Fruit fly (Drosophila melanogaster): ENCODE results near the gene r-l.

Gene r-l

dm6 chr3R:21097631-21098117, 24.6 kb upstream of the r-l start, which contains the start of gene RhoGAP93B:
TSS of gene RhoGAP93B (minus strand) at chr3R:21097827.
- TF ChIP-seq psq (optimal IDR thresholded peaks at IDR 0.05): no peak
- TF ChIP-seq CG8478 (optimal IDR thresholded peaks at IDR 0.05): no peak
- TF ChIP-seq Dll (optimal IDR thresholded peaks at IDR 0.05): no peak
- TF ChIP-seq usp (GFP tag; optimal IDR thresholded peaks at IDR 0.05): no peak
- TF ChIP-seq EcR (GFP tag; optimal IDR thresholded peaks at IDR 0.05): no peak
- no peak for TF ChIP-seq pan (optimal IDR thresholded peaks at IDR 0.05)

- TF ChIP-seq usp (GFP tag; optimal IDR thresholded peaks at IDR 0.05) (no peak), CG8478 (optimal IDR thresholded peaks at IDR 0.05) (no peak), psq (optimal IDR thresholded peaks at IDR 0.05) (no peak), Dll (optimal IDR thresholded peaks at IDR 0.05) (no peak), EcR (GFP tag; optimal IDR thresholded peaks at IDR 0.05) (no peak), pan (optimal IDR thresholded peaks at IDR 0.05) (no peak)
Measured at dm6 chr3R:21097160-21097559, 24.0 kb upstream of the r-l start.

dm6 chr3R:21096532-21097143, 23.5 kb upstream of the r-l start:
- TF ChIP-seq usp (GFP tag; optimal IDR thresholded peaks at IDR 0.05) (no peak), CG8478 (optimal IDR thresholded peaks at IDR 0.05) (no peak), pan (optimal IDR thresholded peaks at IDR 0.05) (no peak), Dll (optimal IDR thresholded peaks at IDR 0.05) (no peak), psq (optimal IDR thresholded peaks at IDR 0.05) (no peak), EcR (GFP tag; optimal IDR thresholded peaks at IDR 0.05) (no peak)

dm6 chr3R:21094292-21094691, 21.2 kb upstream of the r-l start:
- TF ChIP-seq Dll (optimal IDR thresholded peaks at IDR 0.05) (no peak), CG8478 (optimal IDR thresholded peaks at IDR 0.05) (no peak), usp (GFP tag; optimal IDR thresholded peaks at IDR 0.05) (no peak), EcR (GFP tag; optimal IDR thresholded peaks at IDR 0.05) (no peak), psq (optimal IDR thresholded peaks at IDR 0.05) (no peak), pan (optimal IDR thresholded peaks at IDR 0.05) (no peak)

dm6 chr3R:21092829-21093228, 19.7 kb upstream of the r-l start:
- no peak for TF ChIP-seq Dll (optimal IDR thresholded peaks at IDR 0.05)
- TF ChIP-seq usp (GFP tag; optimal IDR thresholded peaks at IDR 0.05): no peak
- no peak for TF ChIP-seq CG8478 (optimal IDR thresholded peaks at IDR 0.05)
- no peak for TF ChIP-seq psq (optimal IDR thresholded peaks at IDR 0.05)
- TF ChIP-seq pan (optimal IDR thresholded peaks at IDR 0.05): no peak
- TF ChIP-seq EcR (GFP tag; optimal IDR thresholded peaks at IDR 0.05): no peak

- TF ChIP-seq EcR (GFP tag; optimal IDR thresholded peaks at IDR 0.05): no peak
- no peak for TF ChIP-seq pan (optimal IDR thresholded peaks at IDR 0.05)
- no peak for TF ChIP-seq CG8478 (optimal IDR thresholded peaks at IDR 0.05)
- no peak for TF ChIP-seq psq (optimal IDR thresholded peaks at IDR 0.05)
- no peak for TF ChIP-seq usp (GFP tag; optimal IDR thresholded peaks at IDR 0.05)
Measured at dm6 chr3R:21092036-21092435, 18.9 kb upstream of the r-l start.

dm6 chr3R:21091500-21091899, 18.4 kb upstream of the r-l start:
- TF ChIP-seq EcR (GFP tag; optimal IDR thresholded peaks at IDR 0.05) (no peak), Dll (optimal IDR thresholded peaks at IDR 0.05) (no peak), usp (GFP tag; optimal IDR thresholded peaks at IDR 0.05) (no peak), pan (optimal IDR thresholded peaks at IDR 0.05) (no peak)

dm6 chr3R:21090230-21091021, 17.3 kb upstream of the r-l start:
- TF ChIP-seq CG8478 (optimal IDR thresholded peaks at IDR 0.05) (no peak), usp (GFP tag; optimal IDR thresholded peaks at IDR 0.05) (no peak), EcR (GFP tag; optimal IDR thresholded peaks at IDR 0.05) (no peak), psq (optimal IDR thresholded peaks at IDR 0.05) (no peak), Dll (optimal IDR thresholded peaks at IDR 0.05) (no peak), pan (optimal IDR thresholded peaks at IDR 0.05) (no peak)

dm6 chr3R:21089416-21089815, 16.3 kb upstream of the r-l start:
- TF ChIP-seq psq (optimal IDR thresholded peaks at IDR 0.05): no peak
- no peak for TF ChIP-seq usp (GFP tag; optimal IDR thresholded peaks at IDR 0.05)
- TF ChIP-seq pan (optimal IDR thresholded peaks at IDR 0.05): no peak
- no peak for TF ChIP-seq EcR (GFP tag; optimal IDR thresholded peaks at IDR 0.05)
- TF ChIP-seq Dll (optimal IDR thresholded peaks at IDR 0.05): no peak
- TF ChIP-seq CG8478 (optimal IDR thresholded peaks at IDR 0.05): no peak

- no peak for TF ChIP-seq CG8478 (optimal IDR thresholded peaks at IDR 0.05)
- TF ChIP-seq pan (optimal IDR thresholded peaks at IDR 0.05): no peak
- no peak for TF ChIP-seq usp (GFP tag; optimal IDR thresholded peaks at IDR 0.05)
Measured at dm6 chr3R:21084979-21085378, 11.9 kb upstream of the r-l start.

dm6 chr3R:21080876-21081586, 7.9 kb upstream of the r-l start, which contains the start of gene HHEX:
TSS of gene HHEX (minus strand) at chr3R:21080926.
- TF ChIP-seq EcR (GFP tag; optimal IDR thresholded peaks at IDR 0.05) (no peak), usp (GFP tag; optimal IDR thresholded peaks at IDR 0.05) (no peak), pan (optimal IDR thresholded peaks at IDR 0.05) (no peak), psq (optimal IDR thresholded peaks at IDR 0.05) (no peak), Dll (optimal IDR thresholded peaks at IDR 0.05) (no peak), CG8478 (optimal IDR thresholded peaks at IDR 0.05) (no peak)

dm6 chr3R:21078958-21079357, 5.8 kb upstream of the r-l start:
- TF ChIP-seq CG8478 (optimal IDR thresholded peaks at IDR 0.05): no peak
- TF ChIP-seq pan (optimal IDR thresholded peaks at IDR 0.05): no peak
- no peak for TF ChIP-seq psq (optimal IDR thresholded peaks at IDR 0.05)
- no peak for TF ChIP-seq EcR (GFP tag; optimal IDR thresholded peaks at IDR 0.05)
- TF ChIP-seq Dll (optimal IDR thresholded peaks at IDR 0.05): no peak
- no peak for TF ChIP-seq usp (GFP tag; optimal IDR thresholded peaks at IDR 0.05)
